Fruit fly (Drosophila melanogaster) whole organism, pupa: ENCODE results near the gene Rpp14b.

Experiments used
- CG17806 ChIP-seq: fragments of 200-800 bp; sonication (Bioruptor generic); optimal IDR thresholded peaks from 2 replicates; lab custom pipeline; 2018; ENCODE audit warnings: missing biosample characterization, mild to moderate bottlenecking, missing genetic modification characterization, moderate library complexity
- CG34367 ChIP-seq: fragments of 200-800 bp; sonication (Bioruptor generic); optimal IDR thresholded peaks from 2 replicates; lab custom pipeline; 2018; ENCODE audit warnings: missing biosample characterization, mild to moderate bottlenecking, missing genetic modification characterization
- CG8159 ChIP-seq: fragments of 200-800 bp; sonication (Bioruptor generic); optimal IDR thresholded peaks from 3 replicates; lab custom pipeline; 2018; ENCODE audit warnings: missing biosample characterization, mild to moderate bottlenecking, missing genetic modification characterization, moderate library complexity
- CG8301 ChIP-seq: fragments of 200-800 bp; sonication (Bioruptor generic); optimal IDR thresholded peaks from 2 replicates; lab custom pipeline; 2018; ENCODE audit warnings: missing biosample characterization, mild to moderate bottlenecking, missing genetic modification characterization
- CG9948 ChIP-seq: fragments of 200-800 bp; sonication (Bioruptor generic); optimal IDR thresholded peaks from 2 replicates; lab custom pipeline; 2018; ENCODE audit warnings: missing biosample characterization, mild to moderate bottlenecking, missing genetic modification characterization, moderate library complexity
- D1 ChIP-seq: fragments of 200-800 bp; sonication (Bioruptor generic); optimal IDR thresholded peaks from 2 replicates; lab custom pipeline; 2018; ENCODE audit warnings: missing biosample characterization, mild to moderate bottlenecking, missing genetic modification characterization, moderate library complexity
- EcR ChIP-seq: fragments of 200-800 bp; sonication (Bioruptor generic); optimal IDR thresholded peaks from 3 replicates; lab custom pipeline; 2019; ENCODE audit warnings: missing biosample characterization, missing genetic modification characterization, mild to moderate bottlenecking, moderate library complexity, missing genetic modification reagents
- Ets98B ChIP-seq: fragments of 200-800 bp; sonication (Bioruptor generic); IDR thresholded peaks from 2 replicates; pipeline ENCODE4 v1.3.6; 2022; ENCODE audit warnings: missing biosample characterization, missing genetic modification characterization
- Pif1A ChIP-seq: fragments of 200-800 bp; sonication (Bioruptor generic); optimal IDR thresholded peaks from 3 replicates; lab custom pipeline; 2016; ENCODE audit warnings: missing biosample characterization, missing genetic modification characterization
- gl ChIP-seq: fragments of 200-800 bp; sonication (Bioruptor generic); optimal IDR thresholded peaks from 2 replicates; lab custom pipeline; 2018; ENCODE audit warnings: missing biosample characterization, mild to moderate bottlenecking, missing genetic modification characterization
- rn ChIP-seq: fragments of 200-800 bp; sonication (Bioruptor generic); IDR thresholded peaks from 2 replicates; pipeline ENCODE4 v1.3.6; 2022; ENCODE audit warnings: missing biosample characterization, missing genetic modification characterization

dm6 chr3R:30100325-30100975 is 44.7 kb downstream of the Rpp14b start:
- TF ChIP-seq D1 (no peak), EcR (peak; percentile 52), gl (peak; percentile 2), CG8301 (tag; lab: Kevin White, UChicago) (no peak), CG17806 (no peak), Pif1A (GFP tag; lab: Kevin White, UChicago) (no peak), CG8159 (tag; lab: Kevin White, UChicago) (no peak), CG9948 (tag; lab: Kevin White, UChicago) (no peak), CG34367 (tag; lab: Kevin White, UChicago) (no peak), Ets98B (GFP tag; lab: Robert Waterston, UW) (no peak), rn (GFP tag; lab: Robert Waterston, UW) (0 out of 2 replicates have a peak, but pooled peaks have one; percentile 30)
